Fruit fly (Drosophila melanogaster) whole organism, embryonic: ENCODE data around the gene SkpC.
A peak's percentile ranks its signal among the peaks of the same experiment; 100 is the strongest.

Source experiments
- Aef1 ChIP-seq: fragments of 200-800 bp; sonication (Bioruptor generic); IDR thresholded peaks from 3 replicates; pipeline ENCODE4 v1.3.6; 2022; ENCODE audit warnings: missing biosample characterization, missing genetic modification characterization
- Bgb ChIP-seq: fragments of 200-800 bp; sonication (Bioruptor generic); IDR thresholded peaks from 2 replicates; pipeline ENCODE4 v1.3.6; 2022; ENCODE audit warnings: missing biosample characterization, missing genetic modification characterization; ENCODE audit not compliant: partially characterized antibody
- CG10267 ChIP-seq: fragments of 200-800 bp; sonication (Bioruptor generic); optimal IDR thresholded peaks from 2 replicates; lab custom pipeline; 2018; ENCODE audit warnings: missing biosample characterization, mild to moderate bottlenecking, missing genetic modification characterization, moderate library complexity
- CG12942 ChIP-seq: fragments of 200-800 bp; sonication (Bioruptor generic); optimal IDR thresholded peaks from 3 replicates; lab custom pipeline; 2016; ENCODE audit warnings: missing biosample characterization, missing genetic modification characterization
- CG13624 ChIP-seq: fragments of 200-800 bp; sonication (Bioruptor generic); optimal IDR thresholded peaks from 2 replicates; lab custom pipeline; 2016; ENCODE audit warnings: missing biosample characterization, missing genetic modification characterization
- CG13894 ChIP-seq: fragments of 200-800 bp; sonication (Bioruptor generic); optimal IDR thresholded peaks from 3 replicates; lab custom pipeline; 2018; ENCODE audit warnings: missing biosample characterization, mild to moderate bottlenecking, missing genetic modification characterization, moderate library complexity
- CG14014 ChIP-seq: fragments of 200-800 bp; sonication (Bioruptor generic); IDR thresholded peaks from 2 replicates; pipeline ENCODE4 v1.3.6; 2022; ENCODE audit warnings: missing biosample characterization, missing genetic modification characterization
- CG14441 ChIP-seq: fragments of 200-800 bp; sonication (Bioruptor generic); IDR thresholded peaks from 2 replicates; pipeline ENCODE4 v1.3.6; 2022; ENCODE audit warnings: missing biosample characterization, missing genetic modification characterization
- CG14965 ChIP-seq: fragments of 200-800 bp; sonication (Bioruptor generic); optimal IDR thresholded peaks from 2 replicates; lab custom pipeline; 2016; ENCODE audit warnings: missing biosample characterization, missing genetic modification characterization, borderline replicate concordance
- CG15601 ChIP-seq: fragments of 200-800 bp; sonication (Bioruptor generic); optimal IDR thresholded peaks from 3 replicates; lab custom pipeline; 2019; ENCODE audit warnings: missing biosample characterization, mild to moderate bottlenecking, missing genetic modification characterization, moderate library complexity
- CG1603 ChIP-seq: fragments of 200-800 bp; sonication (Bioruptor generic); optimal IDR thresholded peaks from 2 replicates; lab custom pipeline; 2019; ENCODE audit warnings: missing biosample characterization, mild to moderate bottlenecking, missing genetic modification characterization, moderate library complexity
- CG17912 ChIP-seq: fragments of 200-800 bp; sonication (Bioruptor generic); optimal IDR thresholded peaks from 2 replicates; lab custom pipeline; 2018; ENCODE audit warnings: missing biosample characterization, mild to moderate bottlenecking, missing genetic modification characterization
- CG18764 ChIP-seq: fragments of 200-800 bp; sonication (Bioruptor generic); optimal IDR thresholded peaks from 3 replicates; lab custom pipeline; 2016; ENCODE audit warnings: missing biosample characterization, missing genetic modification characterization
- CG2120 ChIP-seq: fragments of 200-800 bp; sonication (Bioruptor generic); optimal IDR thresholded peaks from 3 replicates; lab custom pipeline; 2016; ENCODE audit warnings: missing biosample characterization, missing genetic modification characterization
- CG2202 ChIP-seq: fragments of 200-800 bp; sonication (Bioruptor generic); optimal IDR thresholded peaks from 2 replicates; lab custom pipeline; 2018; ENCODE audit warnings: missing biosample characterization, mild to moderate bottlenecking, missing genetic modification characterization
- CG31388 ChIP-seq: fragments of 200-800 bp; sonication (Bioruptor generic); optimal IDR thresholded peaks from 2 replicates; lab custom pipeline; 2016; ENCODE audit warnings: missing biosample characterization, missing genetic modification characterization
- CG34422 ChIP-seq: fragments of 200-800 bp; sonication (Bioruptor generic); IDR thresholded peaks from 3 replicates; pipeline ENCODE4 v1.3.6; 2022; ENCODE audit warnings: missing biosample characterization, missing genetic modification characterization
- CG6791 ChIP-seq: fragments of 200-800 bp; sonication (Bioruptor generic); IDR thresholded peaks from 3 replicates; pipeline ENCODE4 v1.3.6; 2022; ENCODE audit warnings: missing biosample characterization, missing genetic modification characterization; ENCODE audit not compliant: partially characterized antibody
- CG7357 ChIP-seq: fragments of 200-800 bp; sonication (Bioruptor generic); IDR thresholded peaks from 3 replicates; pipeline ENCODE4 v1.3.6; 2022; ENCODE audit warnings: missing biosample characterization, missing genetic modification characterization
- CG7928 ChIP-seq: fragments of 200-800 bp; sonication (Bioruptor generic); optimal IDR thresholded peaks from 2 replicates; lab custom pipeline; 2017; ENCODE audit warnings: missing biosample characterization, mild to moderate bottlenecking, missing genetic modification characterization
- CG8290 ChIP-seq, 3 experiments: fragments of 200-800 bp; sonication (Bioruptor generic); optimal IDR thresholded peaks; 2 replicates each; lab custom pipeline; 2016 to 2019; ENCODE audit warnings: missing biosample characterization in 3 of 3, missing genetic modification characterization in 3 of 3, mild to moderate bottlenecking in 2 of 3, moderate library complexity in 1 of 3
- CG9797 ChIP-seq: fragments of 200-800 bp; sonication (Bioruptor generic); optimal IDR thresholded peaks from 3 replicates; lab custom pipeline; 2018; ENCODE audit warnings: missing biosample characterization, mild to moderate bottlenecking, missing genetic modification characterization
- CHES-1-like ChIP-seq: fragments of 200-800 bp; sonication (Bioruptor generic); optimal IDR thresholded peaks from 2 replicates; lab custom pipeline; 2016; ENCODE audit warnings: missing biosample characterization, missing genetic modification characterization
- Dfd ChIP-seq, 2 experiments: fragments of >200 bp; optimal IDR thresholded peaks; 2 replicates each; lab custom pipeline; 2017; ENCODE audit warnings: missing biosample characterization in 2 of 2, missing genetic modification characterization in 2 of 2
- Dip2 ChIP-seq: fragments of 200-800 bp; sonication (Bioruptor generic); IDR thresholded peaks from 2 replicates; pipeline ENCODE4 v1.3.6; 2022; ENCODE audit warnings: missing biosample characterization, missing genetic modification characterization
- Dip3 ChIP-seq: fragments of 200-800 bp; sonication (Bioruptor generic); optimal IDR thresholded peaks from 3 replicates; lab custom pipeline; 2016; ENCODE audit warnings: missing biosample characterization, missing genetic modification characterization
- Eip74EF ChIP-seq, 2 experiments: fragments of 200-800 bp in 1 of 2; fragments of >200 bp in 1 of 2; sonication (Bioruptor generic) in 1 of 2; optimal IDR thresholded peaks; 2 replicates each; lab custom pipeline; 2017 to 2019; ENCODE audit warnings: missing biosample characterization in 2 of 2, missing genetic modification characterization in 2 of 2, mild to moderate bottlenecking in 1 of 2, moderate library complexity in 1 of 2
- Lhr ChIP-seq: fragments of 200-800 bp; sonication (Bioruptor generic); optimal IDR thresholded peaks from 3 replicates; lab custom pipeline; 2017; ENCODE audit warnings: mild to moderate bottlenecking, missing biosample characterization, missing genetic modification reagents, missing genetic modification characterization
- MTF-1 ChIP-seq: fragments of 200-800 bp; sonication (Bioruptor generic); optimal IDR thresholded peaks from 2 replicates; lab custom pipeline; 2018; ENCODE audit warnings: missing biosample characterization, mild to moderate bottlenecking, missing genetic modification characterization, borderline replicate concordance
- Ptx1 ChIP-seq: fragments of 200-800 bp; sonication (Bioruptor generic); IDR thresholded peaks from 2 replicates; pipeline ENCODE4 v1.3.6; 2022; ENCODE audit warnings: missing biosample characterization, missing genetic modification characterization
- Sin3A ChIP-seq: fragments of >200 bp; optimal IDR thresholded peaks from 2 replicates; lab custom pipeline; 2018
- Usf ChIP-seq: fragments of 200-800 bp; sonication (Bioruptor generic); optimal IDR thresholded peaks from 2 replicates; lab custom pipeline; 2017; ENCODE audit warnings: missing genotype, missing biosample characterization, missing genetic modification characterization
- bab2 ChIP-seq: fragments of 200-800 bp; sonication (Bioruptor generic); optimal IDR thresholded peaks from 2 replicates; lab custom pipeline; 2016; ENCODE audit warnings: missing biosample characterization, missing genetic modification characterization
- bigmax ChIP-seq: fragments of 200-800 bp; sonication (Bioruptor generic); optimal IDR thresholded peaks from 2 replicates; lab custom pipeline; 2018; ENCODE audit warnings: missing biosample characterization, mild to moderate bottlenecking, missing genetic modification characterization
- chinmo ChIP-seq: fragments of 200-800 bp; sonication (Bioruptor generic); IDR thresholded peaks from 4 replicates; pipeline ENCODE4 v1.3.6; 2022; ENCODE audit warnings: missing biosample characterization, missing genetic modification characterization; ENCODE audit not compliant: partially characterized antibody
- dmrt99B ChIP-seq: fragments of 200-800 bp; sonication (Bioruptor generic); optimal IDR thresholded peaks from 2 replicates; lab custom pipeline; 2018; ENCODE audit warnings: missing biosample characterization, mild to moderate bottlenecking, missing genetic modification characterization, moderate library complexity
- gce ChIP-seq: fragments of 200-800 bp; sonication (Bioruptor generic); IDR thresholded peaks from 3 replicates; pipeline ENCODE4 v1.3.6; 2022; ENCODE audit warnings: missing biosample characterization, missing genetic modification characterization
- gem ChIP-seq: fragments of 200-800 bp; sonication (Bioruptor generic); optimal IDR thresholded peaks from 2 replicates; lab custom pipeline; 2019; ENCODE audit warnings: missing biosample characterization, mild to moderate bottlenecking, missing genetic modification characterization, moderate library complexity
- gsb-n ChIP-seq: fragments of 200-800 bp; sonication (Bioruptor generic); optimal IDR thresholded peaks from 3 replicates; lab custom pipeline; 2018; ENCODE audit warnings: missing biosample characterization, mild to moderate bottlenecking, missing genetic modification characterization
- her ChIP-seq: fragments of 200-800 bp; sonication (Bioruptor generic); optimal IDR thresholded peaks from 2 replicates; lab custom pipeline; 2016; ENCODE audit warnings: missing biosample characterization, missing genetic modification characterization
- jigr1 ChIP-seq: fragments of 200-800 bp; sonication (Bioruptor generic); IDR thresholded peaks from 3 replicates; pipeline ENCODE4 v1.3.6; 2022; ENCODE audit warnings: missing biosample characterization, missing genetic modification characterization
- nerfin-1 ChIP-seq: fragments of 200-800 bp; sonication (Bioruptor generic); optimal IDR thresholded peaks from 3 replicates; lab custom pipeline; 2019; ENCODE audit warnings: missing biosample characterization, mild to moderate bottlenecking, missing genetic modification characterization, moderate library complexity
- pho ChIP-seq: fragments of 200-800 bp; sonication (Bioruptor generic); optimal IDR thresholded peaks from 2 replicates; lab custom pipeline; 2016; ENCODE audit warnings: missing biosample characterization, missing genetic modification characterization
- row ChIP-seq: fragments of 200-800 bp; sonication (Bioruptor generic); IDR thresholded peaks from 3 replicates; pipeline ENCODE4 v1.3.6; 2022; ENCODE audit warnings: missing biosample characterization, missing genetic modification characterization
- sr ChIP-seq: fragments of 200-800 bp; sonication (Bioruptor generic); IDR thresholded peaks from 3 replicates; pipeline ENCODE4 v1.3.6; 2022; ENCODE audit warnings: missing biosample characterization, missing genetic modification characterization
- tgo ChIP-seq: fragments of 200-800 bp; sonication (Bioruptor generic); IDR thresholded peaks from 3 replicates; pipeline ENCODE4 v1.3.6; 2022; ENCODE audit warnings: missing biosample characterization, missing genetic modification characterization
- tin ChIP-seq: fragments of 200-800 bp; sonication (Bioruptor generic); optimal IDR thresholded peaks from 3 replicates; lab custom pipeline; 2016; ENCODE audit warnings: missing biosample characterization, missing genetic modification characterization
- zen2 ChIP-seq: fragments of 200-800 bp; sonication (Bioruptor generic); IDR thresholded peaks from 3 replicates; pipeline ENCODE4 v1.3.6; 2022; ENCODE audit warnings: missing biosample characterization, missing genetic modification characterization; ENCODE audit not compliant: partially characterized antibody
- zf30C ChIP-seq: fragments of 200-800 bp; sonication (Bioruptor generic); optimal IDR thresholded peaks from 3 replicates; lab custom pipeline; 2018; ENCODE audit warnings: missing biosample characterization, mild to moderate bottlenecking, missing genetic modification characterization
- zfh2 ChIP-seq: fragments of 200-800 bp; sonication (Bioruptor generic); optimal IDR thresholded peaks from 2 replicates; lab custom pipeline; 2016; ENCODE audit warnings: missing biosample characterization, missing genetic modification characterization

Gene SkpC

dm6 chrX:19769821-19770519 is 45.9 kb upstream of the SkpC start (continued):
- TF ChIP-seq her: peak; percentile 16
- TF ChIP-seq Dip3: no peak
- peak; percentile 37 for TF ChIP-seq CG1603 (tag; lab: Kevin White, UChicago)
- TF ChIP-seq CG10267 (tag; lab: Kevin White, UChicago): peak; percentile 64
- TF ChIP-seq CG15601 (tag; lab: Kevin White, UChicago): peak; percentile 33
- no peak for TF ChIP-seq CG13894 (tag; lab: Kevin White, UChicago)
- TF ChIP-seq CG2202 (tag; lab: Kevin White, UChicago): peak; percentile 42
- peak; percentile 43 for TF ChIP-seq tin
- peak; percentile 33 for TF ChIP-seq CG2120 (GFP tag; lab: Kevin White, UChicago)
- TF ChIP-seq bab2 (GFP tag; lab: Kevin White, UChicago): peak; percentile 40
- TF ChIP-seq jigr1 (GFP tag; lab: Robert Waterston, UW): no peak
- TF ChIP-seq Usf (GFP tag; lab: Kevin White, UChicago): peak; percentile 21
- TF ChIP-seq tgo (GFP tag; lab: Robert Waterston, UW): no peak
- no peak for TF ChIP-seq zen2
- TF ChIP-seq CG14014: no peak
- TF ChIP-seq Ptx1 (GFP tag; lab: Robert Waterston, UW): peak; percentile 44
- no peak for TF ChIP-seq Dip2
- peak; percentile 83 for TF ChIP-seq zf30C (GFP tag; lab: Kevin White, UChicago)
- no peak for TF ChIP-seq CG6791
- no peak for TF ChIP-seq CG14965 (GFP tag; lab: Kevin White, UChicago)
- no peak for TF ChIP-seq bigmax (GFP tag; lab: Kevin White, UChicago)
- no peak for TF ChIP-seq CG14441 (GFP tag; lab: Robert Waterston, UW)
- no peak for TF ChIP-seq CG7357 (GFP tag; lab: Robert Waterston, UW)
- peak; percentile 55 for TF ChIP-seq gsb-n (tag; lab: Kevin White, UChicago)
- TF ChIP-seq row (GFP tag; lab: Robert Waterston, UW): peak; percentile 47; the same call in 2 of the 3 replicates
- peak; percentile 27 for TF ChIP-seq CG13624 (GFP tag; lab: Kevin White, UChicago)
- no peak for TF ChIP-seq pho
- no peak for TF ChIP-seq Lhr
- TF ChIP-seq CG31388 (GFP tag; lab: Kevin White, UChicago): no peak
- no peak for TF ChIP-seq Sin3A (lab: Kevin White, UChicago)
- TF ChIP-seq CG7928: no peak
- TF ChIP-seq MTF-1 (GFP tag; lab: Kevin White, UChicago): no peak
- no peak for TF ChIP-seq Eip74EF (GFP tag; optimal IDR thresholded peaks at IDR 0.05; lab: Kevin White, UChicago)
- no peak for TF ChIP-seq Dfd (GFP tag; optimal IDR thresholded peaks at IDR 0.05; lab: Kevin White, UChicago)
- TF ChIP-seq CG17912 (GFP tag; lab: Kevin White, UChicago): no peak
- TF ChIP-seq CG18764 (GFP tag; lab: Kevin White, UChicago): no peak
- no peak for TF ChIP-seq sr (GFP tag; lab: Robert Waterston, UW)
- TF ChIP-seq CG8290 (GFP tag; optimal IDR thresholded peaks at IDR 0.05; lab: Kevin White, UChicago): no peak
- no peak for TF ChIP-seq CG8290 (tag; optimal IDR thresholded peaks at IDR 0.05; lab: Kevin White, UChicago)
- no peak for TF ChIP-seq gce (GFP tag; lab: Robert Waterston, UW)
- TF ChIP-seq dmrt99B (tag; lab: Kevin White, UChicago): peak; percentile 34
- no peak for TF ChIP-seq Aef1 (GFP tag; lab: Robert Waterston, UW)
- TF ChIP-seq gem (tag; lab: Kevin White, UChicago): peak; percentile 73
- TF ChIP-seq nerfin-1 (tag; lab: Kevin White, UChicago): no peak
- TF ChIP-seq CG9797 (GFP tag; lab: Kevin White, UChicago): no peak
- peak; percentile 39; the same call in 1 of the 3 replicates for TF ChIP-seq CG34422 (GFP tag; lab: Robert Waterston, UW)
- TF ChIP-seq Bgb (GFP tag; lab: Robert Waterston, UW): no peak
- no peak for TF ChIP-seq CG12942 (GFP tag; lab: Kevin White, UChicago)
- TF ChIP-seq zfh2 (GFP tag; lab: Kevin White, UChicago): no peak
- TF ChIP-seq chinmo: no peak
- no peak for TF ChIP-seq CHES-1-like (GFP tag; lab: Kevin White, UChicago)
